Fruit fly (Drosophila melanogaster): Measurements from ENCODE around the gene PDZ-GEF.

The PDZ-GEF gene

dm6 chr2L:6356134-6356533 is 32.6 kb downstream of the PDZ-GEF start:
- TF ChIP-seq foxo (GFP tag; optimal IDR thresholded peaks at IDR 0.05) = no peak

DNA sequence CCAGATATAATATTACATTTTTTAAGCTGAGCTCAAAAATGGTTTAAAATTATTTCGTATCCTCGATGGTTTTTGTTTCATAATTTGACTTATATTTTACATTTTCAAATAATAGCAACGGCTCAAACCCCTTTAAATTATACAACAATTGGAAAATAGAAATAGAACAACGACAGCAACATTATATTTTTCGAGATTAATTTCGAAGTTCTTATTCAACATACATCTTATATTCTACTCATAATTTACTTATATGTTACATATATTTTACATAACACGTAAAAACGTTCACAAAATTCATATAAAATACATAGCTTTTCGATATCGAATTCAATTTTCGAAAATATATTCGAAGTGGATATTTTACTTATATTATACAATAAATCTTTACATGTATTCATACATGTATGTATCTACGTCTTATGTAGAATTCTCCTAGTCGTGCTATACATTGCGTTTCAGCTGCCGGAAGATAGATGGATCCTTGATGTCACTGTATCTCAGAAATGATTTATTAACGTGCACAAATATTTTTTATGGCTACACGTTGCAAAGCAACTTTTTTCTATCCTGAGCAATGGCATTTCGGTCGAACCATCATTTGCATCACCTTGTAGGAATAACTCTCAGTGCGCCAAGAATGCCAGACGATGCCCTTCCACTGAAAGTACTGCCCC is 33.3 kb downstream of the PDZ-GEF start:
- TF ChIP-seq foxo (GFP tag; optimal IDR thresholded peaks at IDR 0.05) = peak in 1 of 2 experiments; percentile 3
- TF ChIP-seq Rel (GFP tag; optimal IDR thresholded peaks at IDR 0.05) = no peak
- no peak for TF ChIP-seq Rel (tag; optimal IDR thresholded peaks at IDR 0.05)
- peak; percentile 68 for TF ChIP-seq Myc (optimal IDR thresholded peaks at IDR 0.05)

- TF ChIP-seq dsf (GFP tag; optimal IDR thresholded peaks at IDR 0.05; ENCODE audit: borderline replicate concordance) = no peak
- no peak for TF ChIP-seq woc (GFP tag; optimal IDR thresholded peaks at IDR 0.05)
- TF ChIP-seq Hr83 (GFP tag; optimal IDR thresholded peaks at IDR 0.05; ENCODE audit: poor library complexity, severe bottlenecking) = no peak
- no peak for TF ChIP-seq Dfd (GFP tag; optimal IDR thresholded peaks at IDR 0.05)
- TF ChIP-seq GATAd (GFP tag; optimal IDR thresholded peaks at IDR 0.05) = no peak
- TF ChIP-seq N (GFP tag; optimal IDR thresholded peaks at IDR 0.05) = no peak
These were observed 34.7 kb downstream of the PDZ-GEF start, which contains the start of gene CG9500 for dm6 chr2L:6358218-6358617. TSS of gene CG9500 (minus strand) at chr2L:6358318.

DNA sequence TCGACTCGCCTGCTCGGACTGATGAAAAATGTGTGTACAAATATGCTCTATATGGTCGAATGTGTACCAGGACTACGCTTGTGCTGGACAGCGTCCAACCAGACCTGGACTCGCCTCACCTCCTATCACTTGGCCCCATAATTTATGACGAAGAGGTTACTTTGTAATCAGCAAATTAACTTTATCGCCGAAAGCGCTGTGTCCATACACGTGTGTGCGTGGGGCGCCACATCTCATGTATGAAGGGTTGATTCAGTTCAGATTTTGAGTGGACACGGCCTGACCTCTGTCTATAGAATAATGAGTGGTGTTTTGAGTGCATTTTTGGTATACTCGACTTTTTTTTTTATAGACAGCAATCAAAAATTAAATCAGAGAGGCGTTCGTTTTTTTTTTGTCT is 36.5 kb downstream of the PDZ-GEF start:
- TF ChIP-seq Hr78 (GFP tag; optimal IDR thresholded peaks at IDR 0.05) = no peak
- TF ChIP-seq tai (GFP tag; optimal IDR thresholded peaks at IDR 0.05) = no peak

DNA sequence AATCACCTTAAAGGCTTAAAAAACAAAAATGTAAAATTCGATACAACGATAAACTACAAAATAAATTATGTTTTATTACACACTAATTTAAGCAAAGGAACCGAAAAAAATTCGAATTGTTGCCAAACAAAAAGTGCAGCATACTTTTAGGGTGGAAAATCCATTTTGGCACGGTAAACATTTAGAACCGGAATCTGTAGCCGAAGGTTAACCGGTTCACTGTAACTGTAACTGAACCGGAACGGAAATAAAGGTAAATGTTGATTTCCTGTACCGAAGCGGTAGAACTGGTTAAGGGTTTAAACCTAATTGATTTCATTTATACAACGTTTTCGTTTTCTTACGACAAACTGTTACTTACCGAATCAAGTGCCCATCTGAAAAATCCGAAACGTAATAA is 43.4 kb downstream of the PDZ-GEF start:
- TF ChIP-seq CG9705 (GFP tag; optimal IDR thresholded peaks at IDR 0.05) (no peak), dl (GFP tag; optimal IDR thresholded peaks at IDR 0.05; ENCODE audit: insufficient read depth in 1 of 2, partially characterized antibody in 2 of 2) (no peak), fru (GFP tag; optimal IDR thresholded peaks at IDR 0.05) (no peak), h (GFP tag; optimal IDR thresholded peaks at IDR 0.05) (no peak), Dfd (GFP tag; optimal IDR thresholded peaks at IDR 0.05) (no peak), HLH106 (tag; optimal IDR thresholded peaks at IDR 0.05) (no peak), jim (GFP tag; optimal IDR thresholded peaks at IDR 0.05) (no peak), GATAd (GFP tag; optimal IDR thresholded peaks at IDR 0.05) (no peak), Mio (GFP tag; optimal IDR thresholded peaks at IDR 0.05) (no peak), ey (GFP tag; optimal IDR thresholded peaks at IDR 0.05) (no peak)

DNA sequence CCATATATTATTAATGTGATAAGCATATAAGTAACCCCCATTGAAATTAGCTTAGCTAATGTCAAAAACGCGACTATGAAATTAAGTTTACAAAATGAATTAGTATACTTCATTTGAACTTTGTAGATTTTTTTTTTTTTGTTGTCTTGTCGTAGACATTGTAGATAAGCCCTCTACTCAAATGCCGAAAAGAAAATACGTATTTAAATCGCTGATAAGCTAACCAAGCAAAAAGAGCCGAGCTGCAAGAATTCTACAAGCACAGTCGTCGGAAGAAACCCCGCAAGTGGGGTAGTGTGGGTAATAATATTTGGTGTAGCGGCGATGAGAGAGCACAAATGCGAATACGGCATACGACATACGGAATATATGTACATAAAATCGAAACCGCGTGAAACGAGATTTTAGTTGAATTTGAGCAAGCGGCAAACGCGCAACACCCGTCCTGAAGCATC is 43.9 kb downstream of the PDZ-GEF start, which contains the start of gene Nepl4:
Nepl4 (plus strand) TSS at position 405 of the 455 bp plus-strand sequence.
- TF ChIP-seq jim (GFP tag; optimal IDR thresholded peaks at IDR 0.05) = no peak
- no peak for TF ChIP-seq tai (GFP tag; optimal IDR thresholded peaks at IDR 0.05)
- TF ChIP-seq Hnf4 (GFP tag; optimal IDR thresholded peaks at IDR 0.05) = no peak
- TF ChIP-seq CrebA (GFP tag; optimal IDR thresholded peaks at IDR 0.05; ENCODE audit: borderline replicate concordance) = no peak
- TF ChIP-seq Rel (GFP tag; optimal IDR thresholded peaks at IDR 0.05) = no peak
- peak; percentile 65 for TF ChIP-seq Rel (tag; optimal IDR thresholded peaks at IDR 0.05)

DNA sequence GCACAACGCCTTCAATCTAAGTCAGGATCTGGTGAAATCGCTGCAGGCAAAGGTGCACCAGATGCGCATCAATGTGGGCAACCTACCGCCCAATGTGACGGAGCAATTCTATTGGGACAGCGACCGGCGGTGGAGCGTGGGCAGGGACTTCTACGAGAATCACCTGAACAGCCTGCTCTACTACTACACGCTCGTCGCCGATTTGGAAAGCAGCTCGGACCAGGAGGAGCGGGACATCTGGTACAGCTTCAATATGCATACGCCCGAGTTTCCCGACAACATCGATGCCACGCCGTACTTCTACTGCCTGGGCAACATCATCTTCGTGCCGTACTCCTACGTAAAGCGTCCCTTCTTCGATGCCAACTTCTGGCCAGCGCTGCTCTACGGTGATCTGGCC is 45.7 kb downstream of the PDZ-GEF start:
- TF ChIP-seq dmrt93B (GFP tag; optimal IDR thresholded peaks at IDR 0.05) (no peak), Dfd (GFP tag; optimal IDR thresholded peaks at IDR 0.05) (no peak), woc (GFP tag; optimal IDR thresholded peaks at IDR 0.05) (no peak), Myc (optimal IDR thresholded peaks at IDR 0.05) (no peak), brk (GFP tag; optimal IDR thresholded peaks at IDR 0.05) (no peak), fru (GFP tag; optimal IDR thresholded peaks at IDR 0.05) (no peak), HLH106 (tag; optimal IDR thresholded peaks at IDR 0.05) (no peak), Dif (GFP tag; optimal IDR thresholded peaks at IDR 0.05; ENCODE audit: partially characterized antibody) (no peak), Rel (GFP tag; optimal IDR thresholded peaks at IDR 0.05) (no peak), Rel (tag; optimal IDR thresholded peaks at IDR 0.05) (no peak), h (GFP tag; optimal IDR thresholded peaks at IDR 0.05) (no peak), foxo (GFP tag; optimal IDR thresholded peaks at IDR 0.05) (no peak), lola (GFP tag; optimal IDR thresholded peaks at IDR 0.05) (no peak)
